Worm (Caenorhabditis elegans) whole organism, L1 larva: Measurements from ENCODE around the gene C17B7.3.

ENCODE experiments used
- C16A3.4 ChIP-seq: fragments of 150-350 bp; optimal IDR thresholded peaks from 2 replicates; lab custom pipeline; 2014; ENCODE audit warnings: missing biosample characterization, missing genetic modification characterization
- Y116A8C.19 ChIP-seq: sonication (generic microtip); optimal IDR thresholded peaks from 2 replicates; lab custom pipeline; 2016; ENCODE audit warnings: missing compliant biosample characterization, missing genetic modification characterization, borderline replicate concordance
- ceh-8 ChIP-seq: fragments of 200-800 bp; sonication (Bioruptor generic); optimal IDR thresholded peaks from 2 replicates; lab custom pipeline; 2018; ENCODE audit warnings: mild to moderate bottlenecking, missing genetic modification characterization, moderate library complexity, missing compliant biosample characterization
- ceh-82 ChIP-seq, 3 experiments: fragments of 150-350 bp in 1 of 3; sonication (generic microtip) in 2 of 3; optimal IDR thresholded peaks; 2 replicates each; lab custom pipeline; 2014 to 2017; ENCODE audit warnings: missing biosample characterization in 3 of 3, missing genetic modification characterization in 3 of 3
- ces-1 ChIP-seq: fragments of 150-350 bp; optimal IDR thresholded peaks from 2 replicates; lab custom pipeline; 2014; ENCODE audit warnings: missing biosample characterization, missing genetic modification reagents, missing genetic modification characterization
- efl-3 ChIP-seq: fragments of 200-800 bp; sonication (Bioruptor generic); optimal IDR thresholded peaks from 2 replicates; lab custom pipeline; 2018; ENCODE audit warnings: mild to moderate bottlenecking, missing genetic modification characterization, missing compliant biosample characterization
- egl-13 ChIP-seq: sonication (generic microtip); optimal IDR thresholded peaks from 2 replicates; lab custom pipeline; 2016; ENCODE audit warnings: missing genotype, missing genetic modification reagents, missing genetic modification characterization, missing compliant biosample characterization
- elt-2 ChIP-seq: sonication (generic microtip); optimal IDR thresholded peaks from 2 replicates; lab custom pipeline; 2016; ENCODE audit warnings: missing genetic modification characterization, mild to moderate bottlenecking, inconsistent platforms, missing compliant biosample characterization, missing genetic modification reagents
- elt-3 ChIP-seq, 6 experiments: fragments of 150-350 bp in 1 of 6; sonication (generic microtip); optimal IDR thresholded peaks; 2 replicates each; lab custom pipeline; 2017 to 2018; ENCODE audit warnings: missing biosample characterization in 6 of 6, missing genetic modification characterization in 6 of 6, inconsistent platforms in 1 of 6
- fkh-10 ChIP-seq: sonication (generic microtip); optimal IDR thresholded peaks from 2 replicates; lab custom pipeline; 2017; ENCODE audit warnings: missing biosample characterization, missing genetic modification reagents, missing genetic modification characterization
- fkh-4 ChIP-seq: sonication (generic microtip); optimal IDR thresholded peaks from 2 replicates; lab custom pipeline; 2016; ENCODE audit warnings: missing compliant biosample characterization, missing genetic modification characterization, borderline replicate concordance
- grh-1 ChIP-seq: fragments of 200-800 bp; sonication (Bioruptor generic); IDR thresholded peaks from 2 replicates; pipeline ENCODE4 v1.3.6; 2022; ENCODE audit warnings: missing genetic modification reagents, missing genetic modification characterization, missing compliant biosample characterization
- hlh-17 ChIP-seq: fragments of 200-800 bp; sonication (Bioruptor generic); optimal IDR thresholded peaks from 2 replicates; lab custom pipeline; 2018; ENCODE audit warnings: missing genetic modification characterization, mild to moderate bottlenecking, missing compliant biosample characterization, moderate library complexity, borderline replicate concordance
- hlh-4 ChIP-seq: sonication (generic microtip); optimal IDR thresholded peaks from 2 replicates; lab custom pipeline; 2016; ENCODE audit warnings: mild to moderate bottlenecking, missing genetic modification characterization, missing compliant biosample characterization
- isw-1 ChIP-seq: fragments of 200-800 bp; sonication (Bioruptor generic); IDR thresholded peaks from 2 replicates; pipeline ENCODE4 v1.3.6; 2022; ENCODE audit warnings: missing genetic modification characterization, missing compliant biosample characterization
- jun-1 ChIP-seq: fragments of 150-350 bp; optimal IDR thresholded peaks from 2 replicates; lab custom pipeline; 2014; ENCODE audit warnings: missing biosample characterization, missing genetic modification reagents, missing genetic modification characterization
- lin-39 ChIP-seq: fragments of 150-350 bp; optimal IDR thresholded peaks from 2 replicates; lab custom pipeline; 2014; ENCODE audit warnings: missing biosample characterization, missing genetic modification reagents, missing genetic modification characterization
- nhr-11 ChIP-seq: fragments of 150-350 bp; optimal IDR thresholded peaks from 2 replicates; lab custom pipeline; 2014; ENCODE audit warnings: missing biosample characterization, missing genetic modification characterization
- nhr-20 ChIP-seq: sonication (generic microtip); optimal IDR thresholded peaks from 2 replicates; lab custom pipeline; 2016; ENCODE audit warnings: mild to moderate bottlenecking, missing genetic modification characterization, missing compliant biosample characterization
- nhr-28 ChIP-seq: fragments of 150-350 bp; optimal IDR thresholded peaks from 2 replicates; lab custom pipeline; 2014; ENCODE audit warnings: missing biosample characterization, missing genetic modification characterization
- nhr-76 ChIP-seq: sonication (generic microtip); optimal IDR thresholded peaks from 2 replicates; lab custom pipeline; 2017; ENCODE audit warnings: missing biosample characterization, missing genetic modification characterization
- nhr-84 ChIP-seq: sonication (generic microtip); optimal IDR thresholded peaks from 2 replicates; lab custom pipeline; 2017; ENCODE audit warnings: missing biosample characterization, missing genetic modification characterization
- nhr-85 ChIP-seq: sonication (generic microtip); peaks from one replicate; lab custom pipeline; 2016; ENCODE audit warnings: missing genetic modification characterization, inconsistent platforms, missing compliant biosample characterization
- snpc-4 ChIP-seq: fragments of 150-350 bp; optimal IDR thresholded peaks from 2 replicates; lab custom pipeline; 2014; ENCODE audit warnings: missing biosample characterization, missing genetic modification characterization
- snu-23 ChIP-seq: sonication (generic microtip); optimal IDR thresholded peaks from 2 replicates; lab custom pipeline; 2016; ENCODE audit warnings: missing genetic modification characterization, missing compliant biosample characterization
- sox-4 ChIP-seq: sonication (generic microtip); optimal IDR thresholded peaks from 2 replicates; lab custom pipeline; 2016; ENCODE audit warnings: missing genetic modification characterization, missing compliant biosample characterization
- sptf-1 ChIP-seq: fragments of 150-350 bp; optimal IDR thresholded peaks from 2 replicates; lab custom pipeline; 2014; ENCODE audit warnings: missing biosample characterization, missing genetic modification characterization
- tbx-2 ChIP-seq: sonication (generic microtip); optimal IDR thresholded peaks from 2 replicates; lab custom pipeline; 2016; ENCODE audit warnings: missing genetic modification characterization, missing compliant biosample characterization
- unc-130 ChIP-seq: fragments of 150-350 bp; optimal IDR thresholded peaks from 2 replicates; lab custom pipeline; 2017; ENCODE audit warnings: missing biosample characterization, missing genetic modification characterization, inconsistent platforms
- xbp-1 ChIP-seq: sonication (generic microtip); optimal IDR thresholded peaks from 2 replicates; lab custom pipeline; 2016; ENCODE audit warnings: missing genetic modification characterization, missing compliant biosample characterization
- zag-1 ChIP-seq: fragments of 150-350 bp; optimal IDR thresholded peaks from 2 replicates; lab custom pipeline; 2014; ENCODE audit warnings: missing biosample characterization, missing genetic modification characterization

Gene C17B7.3

DNA sequence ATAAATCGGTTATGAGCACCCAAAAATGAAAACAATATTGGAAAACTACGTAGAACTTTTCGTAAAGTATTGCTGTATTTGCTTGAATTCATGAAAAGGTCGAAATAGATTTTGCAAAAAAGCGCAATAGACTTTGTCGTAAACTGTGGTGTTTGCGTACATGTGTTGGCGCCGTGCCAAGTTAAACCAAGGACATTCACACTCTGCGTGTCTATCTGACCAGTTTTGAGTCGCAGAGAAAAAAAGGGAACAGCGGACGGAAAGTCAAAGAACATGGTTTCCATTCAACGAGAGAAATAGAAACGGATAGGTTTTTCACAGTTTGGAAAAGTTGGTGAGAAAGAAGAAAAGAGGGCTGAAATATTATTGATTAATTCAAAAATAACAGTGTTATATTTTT, 48.4 kb downstream of the C17B7.3 start (continued):
- TF ChIP-seq isw-1 (GFP tag; lab: Robert Waterston, UW), result peak; percentile 11
- TF ChIP-seq sox-4 (tag; lab: Kevin White, UChicago), result no peak
- TF ChIP-seq nhr-76, result no peak
- peak; percentile 78 for TF ChIP-seq C16A3.4 (tag; lab: Kevin White, UChicago)
- no peak for TF ChIP-seq fkh-10 (GFP tag; lab: Kevin White, UChicago)
- TF ChIP-seq tbx-2 (tag; lab: Kevin White, UChicago), result peak; percentile 82
- TF ChIP-seq sptf-1 (tag; lab: Kevin White, UChicago), result no peak
- peak; percentile 99 for TF ChIP-seq nhr-85 (tag; lab: Kevin White, UChicago)
- TF ChIP-seq Y116A8C.19 (tag; lab: Kevin White, UChicago), result no peak
- peak; percentile 66 for TF ChIP-seq jun-1 (tag; lab: Kevin White, UChicago)
- TF ChIP-seq ceh-8, result no peak
- no peak for TF ChIP-seq elt-2 (tag; lab: Kevin White, UChicago)
- TF ChIP-seq efl-3 (GFP tag; lab: Kevin White, UChicago), result no peak
- peak; percentile 79 for TF ChIP-seq unc-130 (tag; lab: Kevin White, UChicago)
- no peak for TF ChIP-seq hlh-17 (GFP tag; lab: Kevin White, UChicago)
- peak; percentile 95 for TF ChIP-seq grh-1 (GFP tag; lab: Robert Waterston, UW)
- TF ChIP-seq nhr-84 (tag; lab: Kevin White, UChicago), result no peak
- TF ChIP-seq fkh-4 (tag; lab: Kevin White, UChicago), result no peak
- TF ChIP-seq ceh-82 (tag; optimal IDR thresholded peaks at IDR 0.05; lab: Kevin White, UChicago), result peak; percentile 27 to 63 (median 28)
- TF ChIP-seq egl-13 (tag; lab: Kevin White, UChicago), result no peak
- no peak for TF ChIP-seq lin-39 (tag; lab: Kevin White, UChicago)
- no peak for TF ChIP-seq ces-1 (GFP tag; lab: Kevin White, UChicago)
- no peak for TF ChIP-seq hlh-4
- TF ChIP-seq nhr-28 (tag; lab: Kevin White, UChicago), result no peak
- TF ChIP-seq nhr-20, result peak; percentile 95
- no peak for TF ChIP-seq zag-1 (tag; lab: Kevin White, UChicago)
- TF ChIP-seq snpc-4 (tag; lab: Kevin White, UChicago), result peak; percentile 43
- peak; percentile 50 for TF ChIP-seq xbp-1
- TF ChIP-seq elt-3 (tag; optimal IDR thresholded peaks at IDR 0.05; lab: Kevin White, UChicago), result peak in 3 of 6 experiments; percentile 5 to 87 (median 84)
- TF ChIP-seq nhr-11 (tag; lab: Kevin White, UChicago), result no peak
- TF ChIP-seq snu-23 (GFP tag; lab: Kevin White, UChicago), result peak; percentile 89
- TF ChIP-seq, all 84 proteins: peak for 41
